Worm (Caenorhabditis elegans) whole organism, L3 larva: Measurements from ENCODE around the gene nspe-8.

Source experiments
- ceh-16 ChIP-seq: sonication (generic microtip); optimal IDR thresholded peaks from 2 replicates; lab custom pipeline; 2017; ENCODE audit warnings: missing biosample characterization, missing genetic modification characterization
- ceh-28 ChIP-seq: fragments of 150-350 bp; optimal IDR thresholded peaks from 2 replicates; lab custom pipeline; 2014; ENCODE audit warnings: missing biosample characterization, missing genetic modification reagents, missing genetic modification characterization
- jun-1 ChIP-seq: fragments of 150-350 bp; optimal IDR thresholded peaks from 2 replicates; lab custom pipeline; 2014; ENCODE audit warnings: missing biosample characterization, missing genetic modification reagents, missing genetic modification characterization
- nhr-237 ChIP-seq: fragments of 150-350 bp; optimal IDR thresholded peaks from 2 replicates; lab custom pipeline; 2014; ENCODE audit warnings: missing biosample characterization, missing genetic modification characterization
- tbx-2 ChIP-seq: sonication (generic microtip); optimal IDR thresholded peaks from 2 replicates; lab custom pipeline; 2016; ENCODE audit warnings: mild to moderate bottlenecking, missing genetic modification characterization, missing compliant biosample characterization
- unc-39 ChIP-seq: sonication (generic microtip); optimal IDR thresholded peaks from 4 replicates; lab custom pipeline; 2017; ENCODE audit warnings: missing biosample characterization, missing genetic modification characterization
- ztf-11 ChIP-seq: fragments of 150-350 bp; optimal IDR thresholded peaks from 2 replicates; lab custom pipeline; 2014; ENCODE audit warnings: missing biosample characterization, missing genetic modification characterization
- ztf-4 ChIP-seq: fragments of 150-350 bp; optimal IDR thresholded peaks from 2 replicates; lab custom pipeline; 2014; ENCODE audit warnings: missing biosample characterization, missing genetic modification characterization

- no peak for TF ChIP-seq unc-39 (tag; lab: Kevin White, UChicago)
- TF ChIP-seq ztf-11 (tag; lab: Kevin White, UChicago) = no peak
- no peak for TF ChIP-seq ceh-16
- no peak for TF ChIP-seq ceh-28 (tag; lab: Kevin White, UChicago)
- no peak for TF ChIP-seq nhr-237 (tag; lab: Kevin White, UChicago)
- no peak for TF ChIP-seq ztf-4
- TF ChIP-seq jun-1 (tag; lab: Kevin White, UChicago) = no peak
- no peak for TF ChIP-seq tbx-2 (tag; lab: Kevin White, UChicago)
Observed at ce11 chrII:12655816-12656215, 34.1 kb upstream of the nspe-8 start.
